Worm (Caenorhabditis elegans): ENCODE results near the gene cyd-1.

DNA sequence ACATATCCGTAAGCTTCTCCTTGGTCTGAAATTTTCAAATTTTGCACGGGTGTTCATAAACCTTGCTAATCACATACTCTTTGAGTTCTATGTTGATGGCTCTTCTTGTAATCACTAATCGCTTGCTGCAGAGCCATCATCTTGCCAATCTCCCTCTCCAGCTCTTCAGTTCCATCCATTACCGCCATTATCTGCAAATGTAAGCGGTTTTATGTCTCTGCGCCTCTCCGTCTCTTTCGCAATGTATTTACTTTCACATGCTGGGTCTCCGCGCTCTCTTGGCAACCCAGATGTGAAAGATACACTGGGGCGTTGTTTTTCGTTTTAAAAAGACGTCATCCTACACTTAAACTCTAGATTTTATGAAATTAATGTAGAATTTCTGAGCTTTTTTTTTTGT is 27.1 kb upstream of the cyd-1 start:
- TF ChIP-seq ztf-4 (tag; optimal IDR thresholded peaks at IDR 0.05), result no peak
- TF ChIP-seq nhr-23 (tag; optimal IDR thresholded peaks at IDR 0.05), result no peak
- TF ChIP-seq ztf-11 (tag; optimal IDR thresholded peaks at IDR 0.05), result no peak
- no peak for TF ChIP-seq lin-11 (tag; optimal IDR thresholded peaks at IDR 0.05)
- TF ChIP-seq ceh-82 (tag; optimal IDR thresholded peaks at IDR 0.05), result no peak
